Worm (Caenorhabditis elegans): Measurements from ENCODE around the gene clec-263.

DNA sequence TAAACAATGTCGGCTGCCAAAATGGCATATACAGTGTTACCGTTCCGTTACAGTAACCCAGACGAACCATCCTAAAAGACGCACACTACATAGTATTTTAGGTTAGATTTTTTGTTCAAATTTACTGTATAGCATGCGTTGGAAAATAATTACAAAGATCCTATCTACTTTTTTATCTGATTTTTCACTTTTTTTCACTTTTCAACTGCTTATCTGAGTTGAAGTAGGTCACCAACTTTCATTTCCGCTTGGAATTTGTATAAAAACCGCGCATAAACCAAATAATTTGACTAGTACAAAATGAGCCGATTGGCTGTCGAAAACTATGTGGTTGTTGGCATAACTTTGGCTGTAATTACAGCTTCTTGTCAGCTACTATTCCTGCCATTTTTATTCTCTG lies 25.4 kb downstream of the clec-263 start, which contains the start of gene col-163:
- no peak for TF ChIP-seq tbx-11 (GFP tag; IDR thresholded peaks at IDR 0.05)
- no peak for TF ChIP-seq hnd-1 (tag; optimal IDR thresholded peaks at IDR 0.05)
- no peak for TF ChIP-seq ama-1 (optimal IDR thresholded peaks at IDR 0.05)
- TF ChIP-seq aly-1 (tag; optimal IDR thresholded peaks at IDR 0.05) = no peak
- no peak for TF ChIP-seq ets-7 (tag; optimal IDR thresholded peaks at IDR 0.05)
- no peak for TF ChIP-seq flt-1 (GFP tag; IDR thresholded peaks at IDR 0.05)
- TF ChIP-seq ceh-36 (tag; optimal IDR thresholded peaks at IDR 0.05) = no peak
- no peak for TF ChIP-seq tra-4 (tag; optimal IDR thresholded peaks at IDR 0.05)
- no peak for TF ChIP-seq hmg-4 (GFP tag; optimal IDR thresholded peaks at IDR 0.05)
- TF ChIP-seq ceh-13 (GFP tag; optimal IDR thresholded peaks at IDR 0.05) = no peak
- no peak for TF ChIP-seq B0310.2 (tag; optimal IDR thresholded peaks at IDR 0.05)
- no peak for TF ChIP-seq pes-1 (GFP tag; IDR thresholded peaks at IDR 0.05)

Data from whole organism, early embryonic.